Fruit fly (Drosophila melanogaster): Measurements from ENCODE around the gene CG14625.

Gene CG14625

DNA sequence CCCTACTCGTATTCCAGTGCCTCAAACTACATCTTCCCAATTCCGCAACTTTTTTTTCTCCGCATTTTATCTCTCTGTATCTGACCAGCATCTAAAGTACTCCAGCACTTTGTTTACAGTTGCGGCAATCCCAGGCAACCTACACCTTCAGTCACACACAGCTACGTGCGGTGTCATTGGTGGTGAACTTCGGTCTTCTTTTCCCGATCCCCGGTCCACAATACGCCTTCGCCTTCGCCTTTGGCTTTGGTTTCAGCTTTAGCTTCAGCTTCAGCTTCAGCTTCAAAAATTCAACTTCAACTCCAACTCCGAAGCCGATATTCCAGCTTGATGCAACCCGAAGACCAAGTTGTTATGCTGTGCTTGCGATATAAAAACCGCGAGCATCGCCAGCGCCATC, 8.3 kb upstream of the CG14625 start, which contains the start of gene CG11380:
Gene CG11380 (plus strand): TSS at position 301 of the 400 bp plus-strand sequence.
- TF ChIP-seq dsf (GFP tag; optimal IDR thresholded peaks at IDR 0.05; ENCODE audit: borderline replicate concordance) (no peak), Myc (optimal IDR thresholded peaks at IDR 0.05) (no peak), Sp1 (GFP tag; optimal IDR thresholded peaks at IDR 0.05) (no peak), Hr83 (GFP tag; optimal IDR thresholded peaks at IDR 0.05; ENCODE audit: poor library complexity, severe bottlenecking) (no peak), dmrt93B (GFP tag; optimal IDR thresholded peaks at IDR 0.05) (no peak), Abd-B (GFP tag; optimal IDR thresholded peaks at IDR 0.05) (no peak), GATAd (GFP tag; optimal IDR thresholded peaks at IDR 0.05) (no peak), Vsx2 (GFP tag; optimal IDR thresholded peaks at IDR 0.05; ENCODE audit: partially characterized antibody) (no peak), Dif (GFP tag; optimal IDR thresholded peaks at IDR 0.05; ENCODE audit: partially characterized antibody) (no peak), CrebA (GFP tag; optimal IDR thresholded peaks at IDR 0.05; ENCODE audit: borderline replicate concordance) (no peak), ey (GFP tag; optimal IDR thresholded peaks at IDR 0.05) (no peak), usp (GFP tag; optimal IDR thresholded peaks at IDR 0.05) (no peak), OdsH (GFP tag; optimal IDR thresholded peaks at IDR 0.05) (no peak)

DNA sequence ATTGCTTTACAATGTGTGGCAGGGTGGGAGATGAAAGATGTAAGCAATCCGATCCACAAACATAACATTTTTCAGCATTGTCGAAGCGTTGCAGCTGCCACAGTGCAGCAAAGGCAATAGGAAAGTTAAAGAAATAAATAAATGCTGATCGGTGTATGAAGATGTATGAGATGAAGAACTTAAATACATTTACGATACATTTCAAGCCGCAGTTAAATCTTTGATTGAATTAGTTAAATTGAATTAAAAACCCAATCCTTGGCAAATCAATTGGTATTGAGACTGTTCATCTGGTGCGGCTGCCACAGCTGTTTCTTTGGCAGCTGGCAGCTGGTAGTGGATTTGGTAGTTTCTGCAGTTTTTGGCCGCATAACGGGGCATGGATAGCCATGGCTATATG, 1.5 kb upstream of the CG14625 start:
- TF ChIP-seq brk (GFP tag; optimal IDR thresholded peaks at IDR 0.05) (no peak), sage (GFP tag; optimal IDR thresholded peaks at IDR 0.05) (no peak), Rel (GFP tag; optimal IDR thresholded peaks at IDR 0.05) (no peak), Rel (tag; optimal IDR thresholded peaks at IDR 0.05) (no peak), HLH106 (tag; optimal IDR thresholded peaks at IDR 0.05) (no peak), CrebA (GFP tag; optimal IDR thresholded peaks at IDR 0.05; ENCODE audit: borderline replicate concordance) (no peak), fru (GFP tag; optimal IDR thresholded peaks at IDR 0.05) (no peak), h (GFP tag; optimal IDR thresholded peaks at IDR 0.05) (no peak), CG32264 (GFP tag; optimal IDR thresholded peaks at IDR 0.05) (no peak), Abd-B (GFP tag; optimal IDR thresholded peaks at IDR 0.05) (no peak), Hr83 (GFP tag; optimal IDR thresholded peaks at IDR 0.05; ENCODE audit: poor library complexity, severe bottlenecking) (no peak), jim (GFP tag; optimal IDR thresholded peaks at IDR 0.05) (no peak), Hnf4 (GFP tag; optimal IDR thresholded peaks at IDR 0.05) (no peak), OdsH (GFP tag; optimal IDR thresholded peaks at IDR 0.05) (no peak), foxo (GFP tag; optimal IDR thresholded peaks at IDR 0.05) (no peak), Dfd (GFP tag; optimal IDR thresholded peaks at IDR 0.05) (no peak), Dif (GFP tag; optimal IDR thresholded peaks at IDR 0.05; ENCODE audit: partially characterized antibody) (no peak)

DNA sequence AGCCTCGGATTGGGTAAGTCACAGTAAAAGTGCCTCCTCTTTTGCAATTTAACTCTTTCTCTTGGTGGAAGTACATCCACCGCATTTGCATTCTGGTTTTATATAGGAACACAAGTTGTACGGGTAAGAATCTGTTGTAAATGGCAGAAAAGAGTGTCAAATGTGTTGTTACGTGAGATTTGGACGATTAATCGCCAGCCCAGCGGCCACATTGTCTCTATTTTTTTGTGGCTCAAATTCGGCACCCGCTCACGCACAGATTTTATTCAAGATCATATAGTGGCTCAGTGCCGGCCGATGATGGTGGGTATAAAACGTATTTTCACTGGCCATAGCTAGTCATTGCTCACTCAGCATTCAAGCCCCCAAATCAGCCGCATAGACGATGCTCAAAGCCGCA, 4.1 kb downstream of the CG14625 start, which contains the start of gene CG11381:
Gene CG11381 (plus strand): TSS at position 301 of the 400 bp plus-strand sequence.
- TF ChIP-seq Vsx2 (GFP tag; optimal IDR thresholded peaks at IDR 0.05; ENCODE audit: partially characterized antibody) = no peak
- TF ChIP-seq Hr83 (GFP tag; optimal IDR thresholded peaks at IDR 0.05; ENCODE audit: poor library complexity, severe bottlenecking) = no peak
- TF ChIP-seq tai (GFP tag; optimal IDR thresholded peaks at IDR 0.05) = no peak
- TF ChIP-seq woc (GFP tag; optimal IDR thresholded peaks at IDR 0.05) = no peak
- TF ChIP-seq ey (GFP tag; optimal IDR thresholded peaks at IDR 0.05) = no peak
- TF ChIP-seq CrebA (GFP tag; optimal IDR thresholded peaks at IDR 0.05; ENCODE audit: borderline replicate concordance) = no peak
- TF ChIP-seq Dfd (GFP tag; optimal IDR thresholded peaks at IDR 0.05) = no peak
- no peak for TF ChIP-seq Hr78 (GFP tag; optimal IDR thresholded peaks at IDR 0.05)
- TF ChIP-seq Myc (optimal IDR thresholded peaks at IDR 0.05) = no peak
- TF ChIP-seq dsf (GFP tag; optimal IDR thresholded peaks at IDR 0.05; ENCODE audit: borderline replicate concordance) = no peak
- TF ChIP-seq dl (GFP tag; optimal IDR thresholded peaks at IDR 0.05; ENCODE audit: insufficient read depth in 1 of 2, partially characterized antibody in 2 of 2) = no peak
- TF ChIP-seq GATAd (GFP tag; optimal IDR thresholded peaks at IDR 0.05) = no peak
- TF ChIP-seq N (GFP tag; optimal IDR thresholded peaks at IDR 0.05) = no peak
- no peak for TF ChIP-seq sv (GFP tag; optimal IDR thresholded peaks at IDR 0.05)
- no peak for TF ChIP-seq Hnf4 (GFP tag; optimal IDR thresholded peaks at IDR 0.05)
- TF ChIP-seq Dif (GFP tag; optimal IDR thresholded peaks at IDR 0.05; ENCODE audit: partially characterized antibody) = no peak
- no peak for TF ChIP-seq rgr (GFP tag; optimal IDR thresholded peaks at IDR 0.05)
- no peak for TF ChIP-seq brk (GFP tag; optimal IDR thresholded peaks at IDR 0.05)
- no peak for TF ChIP-seq usp (GFP tag; optimal IDR thresholded peaks at IDR 0.05)
- TF ChIP-seq OdsH (GFP tag; optimal IDR thresholded peaks at IDR 0.05) = no peak

DNA sequence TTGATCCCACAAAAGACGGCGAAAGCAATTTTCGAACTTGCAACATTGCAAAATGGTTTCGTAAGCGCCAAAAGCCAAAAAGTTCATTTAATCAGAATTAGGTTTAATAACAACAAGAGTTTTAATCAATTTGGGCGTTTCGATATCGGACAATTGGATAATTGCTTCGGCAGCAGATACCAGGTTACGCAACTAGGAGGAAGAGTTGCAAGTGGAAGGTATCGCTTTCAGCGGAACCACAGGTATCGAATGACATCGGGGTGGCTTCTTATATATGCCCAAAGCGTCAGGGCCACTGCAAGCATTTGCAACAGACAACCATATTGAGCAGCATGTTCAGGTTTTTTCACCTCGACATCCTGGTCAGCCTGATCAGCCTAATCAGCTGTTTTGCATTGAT, 7.1 kb downstream of the CG14625 start, which contains the start of gene CG14624:
Gene CG14624 (plus strand): TSS at position 301 of the 400 bp plus-strand sequence.
- TF ChIP-seq foxo (GFP tag; optimal IDR thresholded peaks at IDR 0.05) = no peak
- TF ChIP-seq h (GFP tag; optimal IDR thresholded peaks at IDR 0.05) = no peak

All from whole organism, wandering third instar larva.